Worm (Caenorhabditis elegans): ENCODE results near the gene idpp-14.
A peak's percentile ranks its signal among the peaks of the same experiment; 100 is the strongest.

The idpp-14 gene

ce11 chrX:16099251-16099650 is 17.1 kb downstream of the idpp-14 start:
- TF ChIP-seq egl-43 (GFP tag; IDR thresholded peaks at IDR 0.05), result 0 out of 2 replicates have a peak, but pooled peaks have one; percentile 27
- TF ChIP-seq zag-1 (tag; optimal IDR thresholded peaks at IDR 0.05), result no peak

DNA sequence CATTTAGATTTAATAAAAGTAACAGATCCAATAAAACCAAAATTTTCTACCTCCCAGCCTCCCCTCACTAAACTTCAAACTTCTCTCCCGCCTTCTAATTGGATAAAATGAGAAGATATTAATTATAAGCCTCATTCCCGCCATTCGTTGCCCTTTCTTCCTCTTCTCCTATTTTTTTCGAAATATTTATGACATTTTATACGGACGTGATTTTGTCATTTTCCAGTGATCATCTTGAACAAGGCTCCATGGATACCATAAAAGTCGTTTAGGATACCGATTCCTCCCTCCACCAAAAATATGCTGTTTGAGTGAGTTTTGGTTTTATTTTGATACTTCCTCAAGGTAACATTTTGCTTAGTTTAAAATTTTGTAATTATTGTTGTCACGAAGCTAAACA is 21.2 kb downstream of the idpp-14 start, which contains the start of gene ZK1073.2:
ZK1073.2 (plus strand) TSS at position 301 of the 400 bp plus-strand sequence.
- TF ChIP-seq jun-1 (tag; optimal IDR thresholded peaks at IDR 0.05) (no peak), aly-2 (tag; optimal IDR thresholded peaks at IDR 0.05) (no peak), zfp-2 (tag; optimal IDR thresholded peaks at IDR 0.05) (no peak), attf-4 (tag; optimal IDR thresholded peaks at IDR 0.05) (no peak), set-16 (GFP tag; IDR thresholded peaks at IDR 0.05) (no peak), lin-38 (GFP tag; IDR thresholded peaks at IDR 0.05) (no peak), lim-7 (GFP tag; IDR thresholded peaks at IDR 0.05) (no peak), nhr-11 (tag; optimal IDR thresholded peaks at IDR 0.05) (no peak), php-3 (GFP tag; IDR thresholded peaks at IDR 0.05) (no peak), dmd-6 (GFP tag; IDR thresholded peaks at IDR 0.05) (no peak), nhr-76 (tag; optimal IDR thresholded peaks at IDR 0.05) (no peak), mdt-29 (GFP tag; IDR thresholded peaks at IDR 0.05) (no peak), nhr-41 (GFP tag; IDR thresholded peaks at IDR 0.05) (no peak)

ce11 chrX:16105863-16106262 is 23.7 kb downstream of the idpp-14 start:
- TF ChIP-seq cey-2 (tag; optimal IDR thresholded peaks at IDR 0.05; ENCODE audit: borderline replicate concordance, insufficient read depth), result no peak
- TF ChIP-seq set-16 (GFP tag; IDR thresholded peaks at IDR 0.05), result no peak
- peak in 1 of 2 experiments; percentile 96 for TF ChIP-seq unc-62 (GFP tag; optimal IDR thresholded peaks at IDR 0.05 in 1 of 2)
- TF ChIP-seq unc-62 (tag; optimal IDR thresholded peaks at IDR 0.05), result no peak

- TF ChIP-seq set-16 (GFP tag; IDR thresholded peaks at IDR 0.05) (peak; percentile 73), lin-39 (tag; optimal IDR thresholded peaks at IDR 0.05) (no peak), nhr-11 (tag; optimal IDR thresholded peaks at IDR 0.05) (no peak), tra-1 (GFP tag; IDR thresholded peaks at IDR 0.05) (no peak), saeg-2 (GFP tag; IDR thresholded peaks at IDR 0.05) (0 out of 2 replicates have a peak, but pooled peaks have one; percentile 29), D1046.2 (GFP tag; IDR thresholded peaks at IDR 0.05) (0 out of 2 replicates have a peak, but pooled peaks have one; percentile 44), dmd-8 (GFP tag; IDR thresholded peaks at IDR 0.05) (0 out of 2 replicates have a peak, but pooled peaks have one; percentile 49)
Observed at ce11 chrX:16112923-16113322, 30.8 kb downstream of the idpp-14 start.

DNA sequence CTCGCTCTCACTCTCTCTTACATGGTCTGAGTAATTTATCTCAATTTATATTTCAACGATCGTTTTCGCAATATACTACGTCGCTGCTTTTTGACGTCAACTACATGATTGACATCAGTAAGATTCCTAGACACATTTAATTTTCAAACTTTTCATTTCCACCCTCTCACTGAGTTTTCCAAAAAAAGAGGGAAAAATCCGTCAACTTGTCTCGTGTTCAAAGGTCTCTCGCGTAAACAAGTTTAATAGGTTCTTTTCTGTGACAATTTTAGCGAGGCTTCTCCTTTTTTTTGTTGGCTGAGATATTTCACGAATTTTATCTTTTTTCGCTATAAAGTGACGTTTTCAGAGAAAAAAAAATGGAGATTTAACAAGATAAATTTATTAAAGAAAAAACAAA is 31.8 kb downstream of the idpp-14 start:
- TF ChIP-seq fkh-10 (GFP tag; optimal IDR thresholded peaks at IDR 0.05) (peak; percentile 66), ZK546.5 (tag; optimal IDR thresholded peaks at IDR 0.05) (no peak), aha-1 (tag) (peak; percentile 21)

DNA sequence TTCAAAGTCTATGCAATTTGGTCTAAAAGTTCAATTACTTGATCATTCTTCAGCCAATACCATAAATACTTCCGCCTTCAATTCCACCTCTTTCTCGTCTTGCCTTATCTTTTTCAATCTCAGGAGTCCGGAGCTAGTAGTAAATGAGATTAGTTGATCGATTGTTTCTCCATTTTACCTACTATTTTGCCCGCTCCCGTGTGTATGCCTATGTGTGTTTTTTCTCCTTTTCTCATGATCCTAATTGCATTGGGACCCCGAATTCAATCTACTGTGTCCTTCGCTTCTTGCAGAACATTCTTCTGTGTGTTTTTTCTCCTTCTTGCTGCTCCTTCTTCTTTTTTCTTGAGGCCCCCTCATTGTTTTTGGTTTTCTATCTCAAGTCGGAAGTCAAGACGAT is 34.1 kb downstream of the idpp-14 start:
- TF ChIP-seq nhr-11 (tag; optimal IDR thresholded peaks at IDR 0.05) (no peak), ces-1 (GFP tag; optimal IDR thresholded peaks at IDR 0.05) (peak; percentile 74), unc-130 (GFP tag; optimal IDR thresholded peaks at IDR 0.05) (no peak), F10B5.3 (tag; optimal IDR thresholded peaks at IDR 0.05) (no peak)

ce11 chrX:16117176-16117575 is 35.0 kb downstream of the idpp-14 start:
- no peak for TF ChIP-seq hif-1 (tag; optimal IDR thresholded peaks at IDR 0.05)
- no peak for TF ChIP-seq ZK546.5 (tag; optimal IDR thresholded peaks at IDR 0.05)
- no peak for TF ChIP-seq F49E8.2 (tag; optimal IDR thresholded peaks at IDR 0.05; ENCODE audit: borderline replicate concordance)
- TF ChIP-seq nhr-6 (tag; optimal IDR thresholded peaks at IDR 0.05), result no peak
- no peak for TF ChIP-seq dmd-6 (GFP tag; IDR thresholded peaks at IDR 0.05)
- no peak for TF ChIP-seq ztf-7 (tag; optimal IDR thresholded peaks at IDR 0.05)
- TF ChIP-seq F37D6.2 (tag; optimal IDR thresholded peaks at IDR 0.05), result no peak
- TF ChIP-seq nhr-48 (tag; optimal IDR thresholded peaks at IDR 0.05), result no peak
- TF ChIP-seq ceh-82 (tag; optimal IDR thresholded peaks at IDR 0.05), result no peak
- TF ChIP-seq lim-7 (GFP tag; IDR thresholded peaks at IDR 0.05), result no peak
- no peak for TF ChIP-seq lin-13 (GFP tag; optimal IDR thresholded peaks at IDR 0.05)
- TF ChIP-seq lin-38 (GFP tag; IDR thresholded peaks at IDR 0.05), result no peak
- TF ChIP-seq nhr-237 (tag; optimal IDR thresholded peaks at IDR 0.05), result no peak
- TF ChIP-seq ctbp-1 (GFP tag; IDR thresholded peaks at IDR 0.05), result no peak
- no peak for TF ChIP-seq nhr-11 (tag; optimal IDR thresholded peaks at IDR 0.05)
- no peak for TF ChIP-seq gei-8 (GFP tag; optimal IDR thresholded peaks at IDR 0.05)
- TF ChIP-seq ceh-44 (GFP tag; IDR thresholded peaks at IDR 0.05), result no peak
